Worm (Caenorhabditis elegans) whole organism, L1 larva: ENCODE measurements around the gene ebp-2.

Source experiments
- C04F5.9 ChIP-seq: sonication (generic microtip); optimal IDR thresholded peaks from 2 replicates; lab custom pipeline; 2016; ENCODE audit warnings: missing genetic modification characterization, missing compliant biosample characterization
- ama-1 ChIP-seq: fragments of 150-350 bp; optimal IDR thresholded peaks from 2 replicates; lab custom pipeline; 2014
- ceh-82 ChIP-seq, 3 experiments: fragments of 150-350 bp in 1 of 3; sonication (generic microtip) in 2 of 3; optimal IDR thresholded peaks; 2 replicates each; lab custom pipeline; 2014 to 2017; ENCODE audit warnings: missing biosample characterization in 3 of 3, missing genetic modification characterization in 3 of 3
- egl-13 ChIP-seq: sonication (generic microtip); optimal IDR thresholded peaks from 2 replicates; lab custom pipeline; 2016; ENCODE audit warnings: missing genotype, missing genetic modification reagents, missing genetic modification characterization, missing compliant biosample characterization
- fkh-4 ChIP-seq: sonication (generic microtip); optimal IDR thresholded peaks from 2 replicates; lab custom pipeline; 2016; ENCODE audit warnings: missing compliant biosample characterization, missing genetic modification characterization, borderline replicate concordance
- nhr-12 ChIP-seq: sonication (generic microtip); optimal IDR thresholded peaks from 2 replicates; lab custom pipeline; 2017; ENCODE audit warnings: missing biosample characterization, missing genetic modification characterization
- nhr-237 ChIP-seq: fragments of 150-350 bp; optimal IDR thresholded peaks from 2 replicates; lab custom pipeline; 2014; ENCODE audit warnings: missing biosample characterization, missing genetic modification characterization
- nhr-85 ChIP-seq: sonication (generic microtip); peaks from one replicate; lab custom pipeline; 2016; ENCODE audit warnings: missing genetic modification characterization, inconsistent platforms, missing compliant biosample characterization
- unc-62 ChIP-seq: fragments of 150-350 bp; optimal IDR thresholded peaks from 2 replicates; lab custom pipeline; 2014; ENCODE audit warnings: missing biosample characterization, missing genetic modification reagents, missing genetic modification characterization
- zag-1 ChIP-seq: fragments of 150-350 bp; optimal IDR thresholded peaks from 2 replicates; lab custom pipeline; 2014; ENCODE audit warnings: missing biosample characterization, missing genetic modification characterization
- ztf-4 ChIP-seq: fragments of 150-350 bp; optimal IDR thresholded peaks from 2 replicates; lab custom pipeline; 2014; ENCODE audit warnings: missing biosample characterization, missing genetic modification characterization

DNA sequence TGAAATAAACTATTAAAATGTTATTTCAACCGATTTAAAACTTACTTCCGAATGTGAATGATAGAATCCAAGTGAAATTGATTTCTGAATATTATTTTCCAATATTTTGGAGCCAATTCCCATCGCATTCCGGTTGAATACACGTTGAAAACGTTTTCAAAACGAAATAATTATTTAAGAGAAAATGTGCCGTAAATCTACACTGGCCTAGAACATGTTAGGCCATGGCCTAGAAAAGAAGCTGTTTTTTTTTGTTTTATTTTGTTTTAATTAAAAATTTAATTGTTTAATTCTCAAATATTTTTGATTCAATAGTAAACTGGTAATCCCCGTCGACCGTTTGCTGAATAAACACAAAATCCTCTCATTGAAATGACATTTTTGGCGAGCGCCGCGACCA lies 21.4 kb downstream of the ebp-2 start:
- TF ChIP-seq zag-1 (tag; lab: Kevin White, UChicago) (no peak), nhr-12 (tag; lab: Kevin White, UChicago) (no peak), egl-13 (no peak), ceh-82 (tag; optimal IDR thresholded peaks at IDR 0.05; lab: Kevin White, UChicago) (no peak), fkh-4 (tag; lab: Kevin White, UChicago) (no peak), ztf-4 (tag; lab: Kevin White, UChicago) (no peak), ama-1 (lab: Kevin White, UChicago) (no peak), nhr-237 (no peak), unc-62 (GFP tag; lab: Kevin White, UChicago) (no peak), nhr-85 (tag; lab: Kevin White, UChicago) (no peak), C04F5.9 (no peak)
